Worm (Caenorhabditis elegans): Measurements from ENCODE around the gene ugt-65.

The ugt-65 gene

ce11 chrIV:12378919-12379318 is 41.6 kb upstream of the ugt-65 start:
- TF ChIP-seq elt-2 (tag; optimal IDR thresholded peaks at IDR 0.05) (peak; percentile 54), sptf-1 (tag; optimal IDR thresholded peaks at IDR 0.05) (no peak)

- TF ChIP-seq lsy-2 (tag; optimal IDR thresholded peaks at IDR 0.05) = no peak
Observed at ce11 chrIV:12379784-12380183, 40.7 kb upstream of the ugt-65 start, which contains the start of gene thn-1. Gene thn-1, plus strand, starts transcription at chrIV:12380084.

- no peak for TF ChIP-seq ceh-88 (GFP tag; IDR thresholded peaks at IDR 0.05)
- TF ChIP-seq C34B4.2 (tag; optimal IDR thresholded peaks at IDR 0.05) = no peak
- no peak for TF ChIP-seq efl-1 (optimal IDR thresholded peaks at IDR 0.05)
- TF ChIP-seq efl-1 (GFP tag; optimal IDR thresholded peaks at IDR 0.05 in 1 of 2) = no peak
- TF ChIP-seq egl-27 (tag; optimal IDR thresholded peaks at IDR 0.05) = no peak
- no peak for TF ChIP-seq nhr-84 (tag; optimal IDR thresholded peaks at IDR 0.05)
- no peak for TF ChIP-seq F16B12.6 (tag; optimal IDR thresholded peaks at IDR 0.05)
- no peak for TF ChIP-seq ets-5 (GFP tag; IDR thresholded peaks at IDR 0.05)
- no peak for TF ChIP-seq fos-1 (tag; optimal IDR thresholded peaks at IDR 0.05)
- no peak for TF ChIP-seq unc-98 (GFP tag; IDR thresholded peaks at IDR 0.05)
- no peak for TF ChIP-seq snpc-4 (tag; optimal IDR thresholded peaks at IDR 0.05)
- TF ChIP-seq isw-1 (GFP tag; IDR thresholded peaks at IDR 0.05) = no peak
- TF ChIP-seq fkh-4 (tag; optimal IDR thresholded peaks at IDR 0.05; ENCODE audit: borderline replicate concordance) = no peak
- TF ChIP-seq sox-4 (tag; optimal IDR thresholded peaks at IDR 0.05) = no peak
- TF ChIP-seq egl-13 (tag; optimal IDR thresholded peaks at IDR 0.05) = no peak
- no peak for TF ChIP-seq skn-1 (tag; optimal IDR thresholded peaks at IDR 0.05)
- no peak for TF ChIP-seq ceh-8 (GFP tag; optimal IDR thresholded peaks at IDR 0.05)
- TF ChIP-seq pqm-1 (tag; optimal IDR thresholded peaks at IDR 0.05) = no peak
- no peak for TF ChIP-seq nhr-76 (tag; optimal IDR thresholded peaks at IDR 0.05)
- no peak for TF ChIP-seq aly-2 (tag; optimal IDR thresholded peaks at IDR 0.05)
Observed at ce11 chrIV:12382864-12383263, 37.6 kb upstream of the ugt-65 start, which contains the start of gene thn-2. Gene thn-2, plus strand, starts transcription at chrIV:12383170.

ce11 chrIV:12385061-12385460 is 35.4 kb upstream of the ugt-65 start, which contains the start of gene F28D1.6:
Gene F28D1.6, minus strand, starts transcription at chrIV:12385161.
- TF ChIP-seq hpl-2 (GFP tag; optimal IDR thresholded peaks at IDR 0.05) (no peak), nhr-20 (tag; optimal IDR thresholded peaks at IDR 0.05) (no peak), zag-1 (tag; optimal IDR thresholded peaks at IDR 0.05) (no peak), pqm-1 (tag; optimal IDR thresholded peaks at IDR 0.05) (no peak), jun-1 (tag; optimal IDR thresholded peaks at IDR 0.05) (no peak), sptf-1 (tag; optimal IDR thresholded peaks at IDR 0.05) (no peak), unc-62 (GFP tag; optimal IDR thresholded peaks at IDR 0.05) (no peak)

- TF ChIP-seq nhr-28 (tag; optimal IDR thresholded peaks at IDR 0.05) = no peak
- TF ChIP-seq hlh-4 (tag; optimal IDR thresholded peaks at IDR 0.05) = no peak
- peak; percentile 33 for TF ChIP-seq nhr-85 (tag)
- TF ChIP-seq hpl-2 (GFP tag; optimal IDR thresholded peaks at IDR 0.05) = no peak
- no peak for TF ChIP-seq unc-130 (tag; optimal IDR thresholded peaks at IDR 0.05)
- no peak for TF ChIP-seq zip-4 (GFP tag; optimal IDR thresholded peaks at IDR 0.05)
- TF ChIP-seq sox-4 (tag; optimal IDR thresholded peaks at IDR 0.05) = no peak
- no peak for TF ChIP-seq ceh-82 (tag; optimal IDR thresholded peaks at IDR 0.05)
- TF ChIP-seq sptf-1 (tag; optimal IDR thresholded peaks at IDR 0.05) = no peak
- TF ChIP-seq tlp-1 (tag; optimal IDR thresholded peaks at IDR 0.05) = no peak
- peak in 1 of 2 experiments; percentile 40 for TF ChIP-seq lsy-2 (tag; optimal IDR thresholded peaks at IDR 0.05)
Observed at ce11 chrIV:12389951-12390350, 30.5 kb upstream of the ugt-65 start, which contains the start of gene spe-45. Gene spe-45, minus strand, starts transcription at chrIV:12390095.

All from whole organism, L1 larva.